Fruit fly (Drosophila melanogaster) whole organism, prepupa: ENCODE measurements around the gene FeCH.
A peak's percentile ranks its signal among the peaks of the same experiment; 100 is the strongest.

Experiments used
- Blimp-1 ChIP-seq: fragments of 200-800 bp; sonication (Bioruptor generic); optimal IDR thresholded peaks from 3 replicates; lab custom pipeline; 2017; ENCODE audit warnings: missing biosample characterization, missing genetic modification characterization, mild to moderate bottlenecking, moderate library complexity, missing genetic modification reagents
- CG10669 ChIP-seq: fragments of 200-800 bp; sonication (Bioruptor generic); optimal IDR thresholded peaks from 3 replicates; lab custom pipeline; 2018; ENCODE audit warnings: missing biosample characterization, mild to moderate bottlenecking, missing genetic modification characterization, moderate library complexity
- CG11294 ChIP-seq: fragments of 200-800 bp; sonication (Bioruptor generic); IDR thresholded peaks from 2 replicates; pipeline ENCODE4 v1.3.6; 2022; ENCODE audit warnings: missing biosample characterization, missing genetic modification characterization
- CG11762 ChIP-seq: fragments of 200-800 bp; sonication (Bioruptor generic); optimal IDR thresholded peaks from 3 replicates; lab custom pipeline; 2016; ENCODE audit warnings: missing biosample characterization, missing genetic modification characterization; ENCODE audit not compliant: insufficient read depth
- CG11902 ChIP-seq: fragments of 200-800 bp; sonication (Bioruptor generic); optimal IDR thresholded peaks from 3 replicates; lab custom pipeline; 2016; ENCODE audit warnings: missing biosample characterization, missing genetic modification characterization
- CG15336 ChIP-seq: fragments of 200-800 bp; sonication (Bioruptor generic); IDR thresholded peaks from 2 replicates; pipeline ENCODE4 v1.3.6; 2022; ENCODE audit warnings: missing biosample characterization, missing genetic modification characterization
- CG1621 ChIP-seq: fragments of 200-800 bp; sonication (Bioruptor generic); optimal IDR thresholded peaks from 3 replicates; lab custom pipeline; 2018; ENCODE audit warnings: missing biosample characterization, mild to moderate bottlenecking, missing genetic modification characterization
- CG16779 ChIP-seq: fragments of 200-800 bp; sonication (Bioruptor generic); optimal IDR thresholded peaks from 3 replicates; lab custom pipeline; 2017; ENCODE audit warnings: missing biosample characterization, mild to moderate bottlenecking, missing genetic modification characterization
- CG31627 ChIP-seq: fragments of 200-800 bp; sonication (Bioruptor generic); optimal IDR thresholded peaks from 3 replicates; lab custom pipeline; 2016; ENCODE audit warnings: missing biosample characterization, missing genetic modification characterization
- CG34406 ChIP-seq: fragments of 200-800 bp; sonication (Bioruptor generic); optimal IDR thresholded peaks from 3 replicates; lab custom pipeline; 2016; ENCODE audit warnings: missing biosample characterization, missing genetic modification characterization
- CG3919 ChIP-seq: fragments of 200-800 bp; sonication (Bioruptor generic); optimal IDR thresholded peaks from 3 replicates; lab custom pipeline; 2016; ENCODE audit warnings: missing biosample characterization, missing genetic modification characterization
- CG4318 ChIP-seq: fragments of 200-800 bp; sonication (Bioruptor generic); optimal IDR thresholded peaks from 3 replicates; lab custom pipeline; 2017; ENCODE audit warnings: missing biosample characterization, mild to moderate bottlenecking, missing genetic modification characterization
- CG6163 ChIP-seq: fragments of 200-800 bp; sonication (Bioruptor generic); IDR thresholded peaks from 3 replicates; pipeline ENCODE4 v1.3.6; 2022; ENCODE audit warnings: missing biosample characterization, missing genetic modification characterization
- CG6276 ChIP-seq: fragments of 200-800 bp; sonication (Bioruptor generic); optimal IDR thresholded peaks from 2 replicates; lab custom pipeline; 2017; ENCODE audit warnings: missing biosample characterization, mild to moderate bottlenecking, missing genetic modification characterization
- CG6854 ChIP-seq: fragments of 200-800 bp; sonication (Bioruptor generic); optimal IDR thresholded peaks from 2 replicates; lab custom pipeline; 2017; ENCODE audit warnings: missing biosample characterization, mild to moderate bottlenecking, missing genetic modification characterization
- CG7368 ChIP-seq: fragments of 200-800 bp; sonication (Bioruptor generic); optimal IDR thresholded peaks from 3 replicates; lab custom pipeline; 2016; ENCODE audit warnings: missing biosample characterization, missing genetic modification characterization
- CG8119 ChIP-seq: fragments of 200-800 bp; sonication (Bioruptor generic); IDR thresholded peaks from 3 replicates; pipeline ENCODE4 v1.3.6; 2022; ENCODE audit warnings: missing biosample characterization, missing genetic modification characterization
- CG8319 ChIP-seq: fragments of 200-800 bp; sonication (Bioruptor generic); optimal IDR thresholded peaks from 3 replicates; lab custom pipeline; 2016; ENCODE audit warnings: missing biosample characterization, missing genetic modification characterization
- CG8632 ChIP-seq: fragments of 200-800 bp; sonication (Bioruptor generic); optimal IDR thresholded peaks from 3 replicates; lab custom pipeline; 2016; ENCODE audit warnings: missing biosample characterization, missing genetic modification characterization
- CG9139 ChIP-seq: fragments of 200-800 bp; sonication (Bioruptor generic); optimal IDR thresholded peaks from 3 replicates; lab custom pipeline; 2017; ENCODE audit warnings: missing biosample characterization, mild to moderate bottlenecking, missing genetic modification characterization
- Eip75B ChIP-seq: fragments of 200-800 bp; sonication (Bioruptor generic); optimal IDR thresholded peaks from 3 replicates; lab custom pipeline; 2016; ENCODE audit warnings: missing biosample characterization, missing genetic modification characterization
- Eip78C ChIP-seq: fragments of 200-800 bp; sonication (Bioruptor generic); peaks from one replicate; lab custom pipeline; 2016; ENCODE audit warnings: missing biosample characterization, missing genetic modification characterization
- Eip93F ChIP-seq: fragments of 200-800 bp; sonication (Bioruptor generic); optimal IDR thresholded peaks from 2 replicates; lab custom pipeline; 2016; ENCODE audit warnings: missing biosample characterization, mild to moderate bottlenecking, missing genetic modification characterization
- Ets96B ChIP-seq: fragments of 200-800 bp; optimal IDR thresholded peaks from 2 replicates; lab custom pipeline; 2019; ENCODE audit warnings: missing biosample characterization, mild to moderate bottlenecking, missing genetic modification characterization, moderate library complexity
- Gug ChIP-seq: fragments of 200-800 bp; sonication (Bioruptor generic); IDR thresholded peaks from 2 replicates; pipeline ENCODE4 v1.3.6; 2022; ENCODE audit warnings: missing biosample characterization, missing genetic modification characterization
- Hr39 ChIP-seq: fragments of 200-800 bp; sonication (Bioruptor generic); optimal IDR thresholded peaks from 2 replicates; lab custom pipeline; 2016; ENCODE audit warnings: missing biosample characterization, missing genetic modification characterization
- Hr4 ChIP-seq: fragments of 200-800 bp; sonication (Bioruptor generic); optimal IDR thresholded peaks from 3 replicates; lab custom pipeline; 2016; ENCODE audit warnings: missing biosample characterization, missing genetic modification characterization
- Lpt ChIP-seq: fragments of 200-800 bp; sonication (Bioruptor generic); optimal IDR thresholded peaks from 3 replicates; lab custom pipeline; 2016; ENCODE audit warnings: missing biosample characterization, missing genetic modification characterization
- OdsH ChIP-seq: fragments of 200-800 bp; sonication (Bioruptor generic); optimal IDR thresholded peaks from 3 replicates; lab custom pipeline; 2016; ENCODE audit warnings: missing biosample characterization, missing genetic modification characterization
- Sox15 ChIP-seq: fragments of 200-800 bp; sonication (Bioruptor generic); optimal IDR thresholded peaks from 3 replicates; lab custom pipeline; 2016; ENCODE audit warnings: missing biosample characterization, missing genetic modification characterization
- achi ChIP-seq: fragments of 200-800 bp; sonication (Bioruptor generic); optimal IDR thresholded peaks from 3 replicates; lab custom pipeline; 2016; ENCODE audit warnings: missing biosample characterization, missing genetic modification characterization
- acj6 ChIP-seq: fragments of 200-800 bp; sonication (Bioruptor generic); optimal IDR thresholded peaks from 3 replicates; lab custom pipeline; 2016; ENCODE audit warnings: missing biosample characterization, missing genetic modification characterization
- cyc ChIP-seq: fragments of 200-800 bp; sonication (Bioruptor generic); optimal IDR thresholded peaks from 3 replicates; lab custom pipeline; 2016; ENCODE audit warnings: missing biosample characterization, missing genetic modification characterization
- dac ChIP-seq: fragments of 200-800 bp; sonication (Bioruptor generic); optimal IDR thresholded peaks from 2 replicates; lab custom pipeline; 2017; ENCODE audit warnings: missing biosample characterization, mild to moderate bottlenecking, missing genetic modification characterization
- eg ChIP-seq: fragments of 200-800 bp; sonication (Bioruptor generic); IDR thresholded peaks from 3 replicates; pipeline ENCODE4 v1.3.6; 2022; ENCODE audit warnings: missing biosample characterization, missing genetic modification characterization
- esn ChIP-seq: fragments of 200-800 bp; sonication (Bioruptor generic); optimal IDR thresholded peaks from 2 replicates; lab custom pipeline; 2016; ENCODE audit warnings: missing biosample characterization, mild to moderate bottlenecking, missing genetic modification characterization, moderate library complexity
- fd59A ChIP-seq: fragments of 200-800 bp; sonication (Bioruptor generic); optimal IDR thresholded peaks from 2 replicates; lab custom pipeline; 2017; ENCODE audit warnings: missing biosample characterization, mild to moderate bottlenecking, missing genetic modification characterization, missing genetic modification reagents
- fkh ChIP-seq: fragments of 200-800 bp; sonication (Bioruptor generic); optimal IDR thresholded peaks from 3 replicates; lab custom pipeline; 2017; ENCODE audit warnings: missing biosample characterization, mild to moderate bottlenecking, missing genetic modification characterization, moderate library complexity
- net ChIP-seq: fragments of 200-800 bp; sonication (Bioruptor generic); optimal IDR thresholded peaks from 3 replicates; lab custom pipeline; 2016; ENCODE audit warnings: missing biosample characterization, missing genetic modification characterization
- pdm3 ChIP-seq: fragments of 200-800 bp; sonication (Bioruptor generic); optimal IDR thresholded peaks from 3 replicates; lab custom pipeline; 2016; ENCODE audit warnings: missing biosample characterization, missing genetic modification characterization
- salr ChIP-seq, 2 experiments: fragments of 200-800 bp; sonication (Bioruptor generic); optimal IDR thresholded peaks; 3 replicates each; lab custom pipeline; 2016 to 2018; ENCODE audit warnings: missing biosample characterization in 2 of 2, missing genetic modification characterization in 2 of 2, mild to moderate bottlenecking in 1 of 2
- ss ChIP-seq, 2 experiments: fragments of 200-800 bp; sonication (Bioruptor generic); optimal IDR thresholded peaks; 2 replicates in 1 of 2; 3 replicates in 1 of 2; lab custom pipeline; 2017 to 2018; ENCODE audit warnings: mild to moderate bottlenecking in 2 of 2, missing biosample characterization in 2 of 2, missing genetic modification characterization in 2 of 2, moderate library complexity in 1 of 2
- svp ChIP-seq: fragments of 200-800 bp; sonication (Bioruptor generic); peaks from one replicate; lab custom pipeline; 2016; ENCODE audit warnings: missing biosample characterization, missing genetic modification characterization
- topi ChIP-seq: fragments of 200-800 bp; sonication (Bioruptor generic); optimal IDR thresholded peaks from 3 replicates; lab custom pipeline; 2016; ENCODE audit warnings: missing biosample characterization, missing genetic modification characterization

Gene FeCH

DNA sequence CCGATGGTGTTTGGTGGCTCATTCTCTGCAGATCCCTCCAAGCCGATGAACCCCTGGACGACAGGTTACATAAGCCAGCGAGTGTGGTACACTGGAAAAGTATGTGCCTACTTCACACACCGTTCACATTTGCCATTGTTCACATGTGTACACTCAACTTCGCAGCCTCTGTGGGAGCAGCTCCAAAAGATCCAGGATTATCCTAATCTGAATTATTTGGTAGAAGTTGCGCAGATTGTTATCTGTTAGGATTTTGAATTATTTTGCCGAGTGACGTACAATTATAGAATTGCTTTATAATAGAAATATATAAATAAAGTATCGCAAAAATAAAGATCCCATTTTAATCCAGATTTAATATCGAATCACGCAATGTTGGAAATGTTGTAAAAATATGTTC, 44.6 kb downstream of the FeCH start (continued):
- TF ChIP-seq CG7368 (GFP tag; lab: Kevin White, UChicago) (peak; percentile 23), net (GFP tag; lab: Kevin White, UChicago) (peak; percentile 32), CG3919 (GFP tag; lab: Kevin White, UChicago) (peak; percentile 53), Eip93F (no peak), Eip78C (GFP tag; lab: Kevin White, UChicago) (peak; percentile 92), CG15336 (GFP tag; lab: Robert Waterston, UW) (peak; percentile 63), CG34406 (GFP tag; lab: Kevin White, UChicago) (peak; percentile 50), topi (GFP tag; lab: Kevin White, UChicago) (peak; percentile 3)

DNA sequence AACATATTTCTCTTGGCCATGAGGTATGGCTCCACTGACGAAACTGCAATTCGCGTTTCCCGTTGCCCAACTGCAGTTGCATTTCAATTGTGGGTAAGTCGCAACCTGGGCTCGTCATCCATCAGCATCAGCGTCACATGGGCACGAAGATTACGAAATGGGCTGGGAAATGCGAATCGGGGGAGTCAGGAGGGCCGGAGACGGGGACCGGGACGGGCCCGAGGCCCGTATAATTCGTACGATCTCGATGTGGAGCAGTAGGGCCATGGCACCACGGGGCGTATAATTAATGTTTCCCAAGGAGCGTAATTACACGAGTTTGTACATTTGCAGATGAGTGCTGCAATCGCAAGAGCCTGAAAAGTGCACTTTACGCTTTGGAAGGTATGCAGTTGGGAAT, 47.0 kb downstream of the FeCH start:
- no peak for TF ChIP-seq Sox15 (GFP tag; lab: Kevin White, UChicago)
- no peak for TF ChIP-seq OdsH
- no peak for TF ChIP-seq eg (GFP tag; lab: Robert Waterston, UW)

DNA sequence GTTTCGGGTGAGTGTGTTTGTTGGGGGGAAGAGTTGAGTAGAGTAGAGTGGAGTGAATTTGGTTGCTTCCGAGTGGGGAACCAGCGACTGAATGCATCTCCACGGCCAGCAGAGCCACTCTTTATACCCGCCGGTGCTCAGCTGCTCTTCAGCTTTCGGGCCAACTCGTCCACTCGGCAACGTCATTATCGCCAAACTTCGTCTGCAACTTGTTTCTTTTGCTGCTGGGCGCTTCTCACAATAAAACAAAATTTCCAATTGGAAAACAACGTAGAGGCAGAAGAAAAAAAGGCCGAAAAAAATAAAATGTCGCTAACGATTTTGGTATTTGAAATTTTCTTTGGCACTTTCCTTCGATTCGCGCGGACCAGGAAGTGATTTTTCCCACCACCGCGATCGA, 47.4 kb downstream of the FeCH start, which contains the start of gene CG2150:
CG2150 (minus strand) TSS at position 101 of the 400 bp plus-strand sequence.
- TF ChIP-seq CG6854 (GFP tag; lab: Kevin White, UChicago) (no peak), CG6276 (GFP tag; lab: Kevin White, UChicago) (peak; percentile 48), CG15336 (GFP tag; lab: Robert Waterston, UW) (0 out of 2 replicates have a peak, but pooled peaks have one; percentile 19), pdm3 (no peak), achi (no peak), eg (GFP tag; lab: Robert Waterston, UW) (peak; percentile 36; the same call in 1 of the 3 replicates)

DNA sequence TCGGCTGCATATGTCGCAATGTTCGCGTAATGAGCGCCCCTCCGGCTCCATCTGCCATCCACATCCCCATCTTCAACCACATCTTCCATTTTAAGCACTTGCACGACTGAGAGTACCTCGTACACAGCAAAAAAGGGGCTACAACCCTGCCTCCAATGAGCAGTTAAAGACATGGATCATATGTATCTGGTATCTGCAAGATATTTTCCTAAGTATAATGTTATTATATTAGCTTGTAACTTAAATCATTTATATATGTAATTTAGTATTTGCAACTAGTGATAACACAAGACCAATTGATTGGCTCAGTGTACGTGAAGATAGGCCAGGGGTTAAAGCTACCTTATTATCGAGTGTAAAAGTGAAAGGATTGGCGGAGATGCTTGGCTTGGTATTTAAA, 49.4 kb downstream of the FeCH start:
- peak; percentile 73 for TF ChIP-seq CG10669 (GFP tag; lab: Kevin White, UChicago)
- TF ChIP-seq fkh (GFP tag; lab: Kevin White, UChicago), result no peak
- TF ChIP-seq Sox15 (GFP tag; lab: Kevin White, UChicago), result peak; percentile 57
- no peak for TF ChIP-seq esn (GFP tag; lab: Kevin White, UChicago)
- TF ChIP-seq Gug (GFP tag; lab: Robert Waterston, UW), result peak; percentile 62
- TF ChIP-seq CG8119 (GFP tag; lab: Robert Waterston, UW), result peak; percentile 67; the same call in 2 of the 3 replicates
- peak; percentile 78 for TF ChIP-seq achi
- peak; percentile 13; the same call in 1 of the 2 replicates for TF ChIP-seq CG11294 (GFP tag; lab: Robert Waterston, UW)
- peak; percentile 84 for TF ChIP-seq Hr4 (GFP tag; lab: Kevin White, UChicago)
- peak; percentile 46 for TF ChIP-seq fd59A (GFP tag; lab: Kevin White, UChicago)
- TF ChIP-seq CG9139 (GFP tag; lab: Kevin White, UChicago), result peak; percentile 27
- peak; percentile 45 for TF ChIP-seq CG11902 (GFP tag; lab: Kevin White, UChicago)
- peak; percentile 43 for TF ChIP-seq CG6276 (GFP tag; lab: Kevin White, UChicago)
- peak; percentile 75 for TF ChIP-seq OdsH
- TF ChIP-seq CG7368 (GFP tag; lab: Kevin White, UChicago), result peak; percentile 54
- no peak for TF ChIP-seq Eip93F
- TF ChIP-seq CG11762 (GFP tag; lab: Kevin White, UChicago), result peak; percentile 68
- peak; percentile 60 for TF ChIP-seq CG34406 (GFP tag; lab: Kevin White, UChicago)
- TF ChIP-seq cyc, result no peak
- TF ChIP-seq acj6 (GFP tag; lab: Kevin White, UChicago), result peak; percentile 68
- TF ChIP-seq CG4318 (GFP tag; lab: Kevin White, UChicago), result peak; percentile 45
- peak; percentile 35 for TF ChIP-seq dac (GFP tag; lab: Kevin White, UChicago)
- peak; percentile 74 for TF ChIP-seq eg (GFP tag; lab: Robert Waterston, UW)
- TF ChIP-seq Lpt (GFP tag; lab: Kevin White, UChicago), result peak; percentile 69
- TF ChIP-seq CG1621 (tag; lab: Kevin White, UChicago), result peak; percentile 62
- peak; percentile 59 for TF ChIP-seq Eip75B (GFP tag; lab: Kevin White, UChicago)
- peak in 1 of 2 experiments; percentile 15 for TF ChIP-seq salr (GFP tag; optimal IDR thresholded peaks at IDR 0.05; lab: Kevin White, UChicago)
- peak; percentile 80; the same call in 2 of the 3 replicates for TF ChIP-seq CG6163 (GFP tag; lab: Robert Waterston, UW)
- TF ChIP-seq svp (GFP tag; lab: Kevin White, UChicago), result peak; percentile 69
- TF ChIP-seq CG8319 (GFP tag; lab: Kevin White, UChicago), result peak; percentile 31
- peak; percentile 31 for TF ChIP-seq CG16779 (tag; lab: Kevin White, UChicago)
- TF ChIP-seq CG3919 (GFP tag; lab: Kevin White, UChicago), result peak; percentile 79
- no peak for TF ChIP-seq CG6854 (GFP tag; lab: Kevin White, UChicago)
- TF ChIP-seq CG31627 (GFP tag; lab: Kevin White, UChicago), result no peak
- no peak for TF ChIP-seq Blimp-1 (GFP tag; lab: Kevin White, UChicago)
- TF ChIP-seq ss (GFP tag; optimal IDR thresholded peaks at IDR 0.05; lab: Kevin White, UChicago), result peak in 1 of 2 experiments; percentile 75
- peak; percentile 81 for TF ChIP-seq Ets96B (tag; lab: Kevin White, UChicago)
- no peak for TF ChIP-seq Hr39 (GFP tag; lab: Kevin White, UChicago)
- peak; percentile 71 for TF ChIP-seq CG8632
